Worm (Caenorhabditis elegans): ENCODE results near the gene nhr-231.

The nhr-231 gene

ce11 chrV:18837125-18837524 lies 46.4 kb downstream of the nhr-231 start, which contains the start of gene cyp-33D3:
cyp-33D3 (minus strand) TSS chrV:18837225.
- TF ChIP-seq hmbx-1 (tag; optimal IDR thresholded peaks at IDR 0.05) (no peak), scrt-1 (GFP tag; IDR thresholded peaks at IDR 0.05) (no peak), tbx-11 (GFP tag; IDR thresholded peaks at IDR 0.05) (no peak), ets-7 (tag; optimal IDR thresholded peaks at IDR 0.05) (no peak), aly-1 (tag; optimal IDR thresholded peaks at IDR 0.05) (no peak), flt-1 (GFP tag; IDR thresholded peaks at IDR 0.05) (no peak), F13C5.2 (tag; optimal IDR thresholded peaks at IDR 0.05) (no peak), tbx-37 (GFP tag; conservative IDR thresholded peaks at IDR 0.05) (no peak), ama-1 (optimal IDR thresholded peaks at IDR 0.05) (no peak), hnd-1 (tag; optimal IDR thresholded peaks at IDR 0.05) (no peak), B0310.2 (tag; optimal IDR thresholded peaks at IDR 0.05) (no peak), tra-4 (tag; optimal IDR thresholded peaks at IDR 0.05) (no peak), sea-1 (GFP tag; conservative IDR thresholded peaks at IDR 0.05) (no peak), ceh-13 (GFP tag; optimal IDR thresholded peaks at IDR 0.05) (no peak), pes-1 (GFP tag; IDR thresholded peaks at IDR 0.05) (no peak), ceh-36 (tag; optimal IDR thresholded peaks at IDR 0.05) (no peak), hmg-4 (GFP tag; optimal IDR thresholded peaks at IDR 0.05) (no peak)

- TF ChIP-seq tbx-37 (GFP tag; conservative IDR thresholded peaks at IDR 0.05) = no peak
- no peak for TF ChIP-seq ets-7 (tag; optimal IDR thresholded peaks at IDR 0.05)
- no peak for TF ChIP-seq hmbx-1 (tag; optimal IDR thresholded peaks at IDR 0.05)
- no peak for TF ChIP-seq aly-1 (tag; optimal IDR thresholded peaks at IDR 0.05)
- no peak for TF ChIP-seq hmg-4 (GFP tag; optimal IDR thresholded peaks at IDR 0.05)
Measured at ce11 chrV:18838799-18839354, 48.1 kb downstream of the nhr-231 start, which contains the start of gene nhr-65. nhr-65 (plus strand) TSS chrV:18839304.

- TF ChIP-seq ceh-36 (tag; optimal IDR thresholded peaks at IDR 0.05) (no peak), B0310.2 (tag; optimal IDR thresholded peaks at IDR 0.05) (no peak), pes-1 (GFP tag; IDR thresholded peaks at IDR 0.05) (no peak), tbx-11 (GFP tag; IDR thresholded peaks at IDR 0.05) (no peak), scrt-1 (GFP tag; IDR thresholded peaks at IDR 0.05) (no peak), ama-1 (optimal IDR thresholded peaks at IDR 0.05) (no peak), aly-1 (tag; optimal IDR thresholded peaks at IDR 0.05) (no peak), hmbx-1 (tag; optimal IDR thresholded peaks at IDR 0.05) (no peak)
Measured at ce11 chrV:18842468-18842867, 51.7 kb downstream of the nhr-231 start.

All from whole organism, early embryonic.